Worm (Caenorhabditis elegans): Measurements from ENCODE around the gene EGAP1.1.

DNA sequence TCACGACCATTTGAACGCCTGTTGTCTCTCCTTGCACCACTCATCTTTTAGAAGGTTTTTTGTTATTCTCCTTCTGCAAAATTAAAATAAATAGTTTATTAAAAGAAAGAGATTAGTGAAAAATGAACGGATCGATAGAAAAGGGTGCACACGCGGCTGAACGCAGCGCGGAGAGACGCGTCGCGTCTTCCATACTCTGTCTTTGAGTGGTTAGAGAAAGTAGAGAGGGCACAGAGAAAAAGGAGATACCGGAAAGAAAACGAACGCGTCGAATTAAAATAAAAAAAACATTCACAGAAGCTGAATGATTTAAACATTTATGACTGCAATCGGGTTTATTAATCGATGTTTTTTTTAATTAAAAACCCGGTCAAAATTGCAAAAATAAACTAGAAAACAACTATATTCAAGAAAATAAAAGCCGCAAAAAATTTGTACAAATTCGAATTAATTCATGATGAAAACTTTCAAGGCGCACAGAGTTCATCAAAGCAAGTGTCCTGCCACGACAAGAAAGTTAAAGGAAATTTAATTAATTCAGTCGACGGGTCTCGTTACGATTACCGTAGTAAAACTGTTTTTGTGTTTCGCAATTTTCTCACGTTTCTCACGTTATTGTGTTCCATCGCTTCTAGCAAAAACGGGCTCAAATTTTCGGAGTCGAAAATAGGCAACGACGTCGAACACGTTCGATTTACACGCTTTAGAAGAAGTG lies 21.3 kb upstream of the EGAP1.1 start, which contains the start of the genes nono-1 and nop-1:
- TF ChIP-seq snpc-4 (tag; optimal IDR thresholded peaks at IDR 0.05) (no peak), egl-27 (tag; optimal IDR thresholded peaks at IDR 0.05) (no peak), elt-1 (tag; optimal IDR thresholded peaks at IDR 0.05) (no peak), F13H6.1 (tag; optimal IDR thresholded peaks at IDR 0.05) (no peak), nhr-25 (tag; optimal IDR thresholded peaks at IDR 0.05) (no peak), lin-13 (GFP tag; optimal IDR thresholded peaks at IDR 0.05) (peak; percentile 5), skn-1 (tag; optimal IDR thresholded peaks at IDR 0.05) (no peak), ceh-16 (tag; optimal IDR thresholded peaks at IDR 0.05) (no peak)
